Fruit fly (Drosophila melanogaster) whole organism, pupa: ENCODE measurements around the gene GlcAT-P.

Source experiments
- CG10348 ChIP-seq: fragments of 200-800 bp; sonication (Bioruptor generic); IDR thresholded peaks from 2 replicates; pipeline ENCODE4 v1.3.6; 2022; ENCODE audit warnings: missing biosample characterization, missing genetic modification characterization
- CG12605 ChIP-seq: fragments of 200-800 bp; sonication (Bioruptor generic); IDR thresholded peaks from 2 replicates; pipeline ENCODE4 v1.3.6; 2022; ENCODE audit warnings: missing biosample characterization, missing genetic modification characterization
- CG13204 ChIP-seq: fragments of 200-800 bp; sonication (Bioruptor generic); optimal IDR thresholded peaks from 2 replicates; lab custom pipeline; 2018; ENCODE audit warnings: missing biosample characterization, mild to moderate bottlenecking, missing genetic modification characterization, moderate library complexity
- CG14655 ChIP-seq: fragments of 200-800 bp; sonication (Bioruptor generic); optimal IDR thresholded peaks from 3 replicates; lab custom pipeline; 2017; ENCODE audit warnings: mild to moderate bottlenecking, missing biosample characterization, missing genetic modification reagents, missing genetic modification characterization
- CG15710 ChIP-seq: fragments of 200-800 bp; sonication (Bioruptor generic); optimal IDR thresholded peaks from 2 replicates; lab custom pipeline; 2018; ENCODE audit warnings: missing biosample characterization, mild to moderate bottlenecking, missing genetic modification characterization, moderate library complexity
- CG17806 ChIP-seq: fragments of 200-800 bp; sonication (Bioruptor generic); optimal IDR thresholded peaks from 2 replicates; lab custom pipeline; 2018; ENCODE audit warnings: missing biosample characterization, mild to moderate bottlenecking, missing genetic modification characterization, moderate library complexity
- CG32121 ChIP-seq: fragments of 200-800 bp; sonication (Bioruptor generic); IDR thresholded peaks from 2 replicates; pipeline ENCODE4 v1.3.6; 2022; ENCODE audit warnings: missing biosample characterization, missing genetic modification characterization
- CG34367 ChIP-seq: fragments of 200-800 bp; sonication (Bioruptor generic); optimal IDR thresholded peaks from 2 replicates; lab custom pipeline; 2018; ENCODE audit warnings: missing biosample characterization, mild to moderate bottlenecking, missing genetic modification characterization
- CG4496 ChIP-seq: fragments of 200-800 bp; sonication (Bioruptor generic); IDR thresholded peaks from 3 replicates; pipeline ENCODE4 v1.3.6; 2022; ENCODE audit warnings: missing biosample characterization, missing genetic modification characterization
- CG8159 ChIP-seq: fragments of 200-800 bp; sonication (Bioruptor generic); optimal IDR thresholded peaks from 3 replicates; lab custom pipeline; 2018; ENCODE audit warnings: missing biosample characterization, mild to moderate bottlenecking, missing genetic modification characterization, moderate library complexity
- CG8301 ChIP-seq: fragments of 200-800 bp; sonication (Bioruptor generic); optimal IDR thresholded peaks from 2 replicates; lab custom pipeline; 2018; ENCODE audit warnings: missing biosample characterization, mild to moderate bottlenecking, missing genetic modification characterization
- CG9948 ChIP-seq: fragments of 200-800 bp; sonication (Bioruptor generic); optimal IDR thresholded peaks from 2 replicates; lab custom pipeline; 2018; ENCODE audit warnings: missing biosample characterization, mild to moderate bottlenecking, missing genetic modification characterization, moderate library complexity
- D1 ChIP-seq: fragments of 200-800 bp; sonication (Bioruptor generic); optimal IDR thresholded peaks from 2 replicates; lab custom pipeline; 2018; ENCODE audit warnings: missing biosample characterization, mild to moderate bottlenecking, missing genetic modification characterization, moderate library complexity
- EcR ChIP-seq: fragments of 200-800 bp; sonication (Bioruptor generic); optimal IDR thresholded peaks from 3 replicates; lab custom pipeline; 2019; ENCODE audit warnings: missing biosample characterization, missing genetic modification characterization, mild to moderate bottlenecking, moderate library complexity, missing genetic modification reagents
- Ets98B ChIP-seq: fragments of 200-800 bp; sonication (Bioruptor generic); IDR thresholded peaks from 2 replicates; pipeline ENCODE4 v1.3.6; 2022; ENCODE audit warnings: missing biosample characterization, missing genetic modification characterization
- Pif1A ChIP-seq: fragments of 200-800 bp; sonication (Bioruptor generic); optimal IDR thresholded peaks from 3 replicates; lab custom pipeline; 2016; ENCODE audit warnings: missing biosample characterization, missing genetic modification characterization
- Pif1B ChIP-seq: fragments of 200-800 bp; sonication (Bioruptor generic); optimal IDR thresholded peaks from 3 replicates; lab custom pipeline; 2016; ENCODE audit warnings: missing biosample characterization, missing genetic modification characterization
- Snoo ChIP-seq: fragments of 200-800 bp; sonication (Bioruptor generic); optimal IDR thresholded peaks from 3 replicates; lab custom pipeline; 2017; ENCODE audit warnings: missing biosample characterization, mild to moderate bottlenecking, missing genetic modification characterization, inconsistent platforms
- fd96Ca ChIP-seq: fragments of 200-800 bp; sonication (Bioruptor generic); IDR thresholded peaks from 3 replicates; pipeline ENCODE4 v1.3.6; 2022; ENCODE audit warnings: missing biosample characterization, missing genetic modification characterization
- gl ChIP-seq: fragments of 200-800 bp; sonication (Bioruptor generic); optimal IDR thresholded peaks from 2 replicates; lab custom pipeline; 2018; ENCODE audit warnings: missing biosample characterization, mild to moderate bottlenecking, missing genetic modification characterization
- rn ChIP-seq: fragments of 200-800 bp; sonication (Bioruptor generic); IDR thresholded peaks from 2 replicates; pipeline ENCODE4 v1.3.6; 2022; ENCODE audit warnings: missing biosample characterization, missing genetic modification characterization

Gene GlcAT-P

dm6 chr3L:11196860-11197259 is 476 bp downstream of the GlcAT-P start:
- TF ChIP-seq CG8301 (tag; lab: Kevin White, UChicago): no peak
- TF ChIP-seq gl (tag; lab: Kevin White, UChicago): no peak
- no peak for TF ChIP-seq CG9948 (tag; lab: Kevin White, UChicago)
- TF ChIP-seq CG15710 (tag; lab: Kevin White, UChicago): no peak
- no peak for TF ChIP-seq rn (GFP tag; lab: Robert Waterston, UW)
- no peak for TF ChIP-seq CG4496
- no peak for TF ChIP-seq CG8159 (tag; lab: Kevin White, UChicago)
- TF ChIP-seq fd96Ca: no peak
- TF ChIP-seq Pif1B (GFP tag; lab: Kevin White, UChicago): no peak
- no peak for TF ChIP-seq EcR (GFP tag; lab: Kevin White, UChicago)
- no peak for TF ChIP-seq Pif1A
- TF ChIP-seq Snoo: no peak
- no peak for TF ChIP-seq CG13204 (GFP tag; lab: Kevin White, UChicago)
- TF ChIP-seq CG32121 (GFP tag; lab: Robert Waterston, UW): no peak
- TF ChIP-seq CG17806 (tag; lab: Kevin White, UChicago): no peak
- no peak for TF ChIP-seq CG34367 (tag; lab: Kevin White, UChicago)
- TF ChIP-seq CG10348 (GFP tag; lab: Robert Waterston, UW): no peak

- no peak for TF ChIP-seq CG13204 (GFP tag; lab: Kevin White, UChicago)
- no peak for TF ChIP-seq CG4496
- TF ChIP-seq CG8159 (tag; lab: Kevin White, UChicago): no peak
- no peak for TF ChIP-seq CG12605 (GFP tag; lab: Robert Waterston, UW)
- no peak for TF ChIP-seq Ets98B (GFP tag; lab: Robert Waterston, UW)
- no peak for TF ChIP-seq CG10348 (GFP tag; lab: Robert Waterston, UW)
- no peak for TF ChIP-seq CG14655 (GFP tag; lab: Kevin White, UChicago)
- TF ChIP-seq CG34367 (tag; lab: Kevin White, UChicago): no peak
- no peak for TF ChIP-seq Snoo
- TF ChIP-seq CG9948 (tag; lab: Kevin White, UChicago): no peak
- TF ChIP-seq fd96Ca: no peak
Measured at dm6 chr3L:11195275-11195674, 2.1 kb downstream of the GlcAT-P start.

- TF ChIP-seq Pif1B (GFP tag; lab: Kevin White, UChicago) (no peak), Pif1A (no peak), D1 (no peak), CG12605 (GFP tag; lab: Robert Waterston, UW) (no peak), rn (GFP tag; lab: Robert Waterston, UW) (no peak), Ets98B (GFP tag; lab: Robert Waterston, UW) (no peak), CG14655 (GFP tag; lab: Kevin White, UChicago) (no peak), CG10348 (GFP tag; lab: Robert Waterston, UW) (no peak), CG9948 (tag; lab: Kevin White, UChicago) (no peak), CG32121 (GFP tag; lab: Robert Waterston, UW) (no peak), CG8301 (tag; lab: Kevin White, UChicago) (no peak), CG8159 (tag; lab: Kevin White, UChicago) (no peak), gl (tag; lab: Kevin White, UChicago) (no peak), Snoo (no peak), EcR (GFP tag; lab: Kevin White, UChicago) (no peak), CG13204 (GFP tag; lab: Kevin White, UChicago) (no peak), CG4496 (no peak), CG15710 (tag; lab: Kevin White, UChicago) (no peak), CG17806 (tag; lab: Kevin White, UChicago) (no peak), CG34367 (tag; lab: Kevin White, UChicago) (no peak)
Measured at dm6 chr3L:11190022-11190421, 7.3 kb downstream of the GlcAT-P start.

- TF ChIP-seq CG15710 (tag; lab: Kevin White, UChicago) (peak; percentile 42), CG32121 (GFP tag; lab: Robert Waterston, UW) (no peak), Pif1A (no peak), CG10348 (GFP tag; lab: Robert Waterston, UW) (no peak), CG17806 (tag; lab: Kevin White, UChicago) (peak; percentile 34), EcR (GFP tag; lab: Kevin White, UChicago) (no peak), CG8301 (tag; lab: Kevin White, UChicago) (peak; percentile 19), CG14655 (GFP tag; lab: Kevin White, UChicago) (peak; percentile 47), CG8159 (tag; lab: Kevin White, UChicago) (peak; percentile 59)
Measured at dm6 chr3L:11186768-11187167, 10.6 kb downstream of the GlcAT-P start.

- TF ChIP-seq CG12605 (GFP tag; lab: Robert Waterston, UW) (no peak), CG4496 (no peak), CG32121 (GFP tag; lab: Robert Waterston, UW) (no peak), CG15710 (tag; lab: Kevin White, UChicago) (no peak), CG17806 (tag; lab: Kevin White, UChicago) (no peak), CG14655 (GFP tag; lab: Kevin White, UChicago) (no peak), CG34367 (tag; lab: Kevin White, UChicago) (no peak), rn (GFP tag; lab: Robert Waterston, UW) (no peak), Pif1B (GFP tag; lab: Kevin White, UChicago) (no peak), CG10348 (GFP tag; lab: Robert Waterston, UW) (no peak), Snoo (no peak), CG13204 (GFP tag; lab: Kevin White, UChicago) (no peak)
Measured at dm6 chr3L:11183965-11184364, 13.4 kb downstream of the GlcAT-P start.

dm6 chr3L:11182994-11183393 is 14.3 kb downstream of the GlcAT-P start:
- no peak for TF ChIP-seq Pif1A
- TF ChIP-seq CG9948 (tag; lab: Kevin White, UChicago): no peak
- no peak for TF ChIP-seq CG10348 (GFP tag; lab: Robert Waterston, UW)
- no peak for TF ChIP-seq fd96Ca
- TF ChIP-seq Ets98B (GFP tag; lab: Robert Waterston, UW): no peak
- no peak for TF ChIP-seq Pif1B (GFP tag; lab: Kevin White, UChicago)
- no peak for TF ChIP-seq rn (GFP tag; lab: Robert Waterston, UW)
- no peak for TF ChIP-seq Snoo
- no peak for TF ChIP-seq CG4496
- no peak for TF ChIP-seq CG8301 (tag; lab: Kevin White, UChicago)
- TF ChIP-seq CG13204 (GFP tag; lab: Kevin White, UChicago): no peak
- TF ChIP-seq CG32121 (GFP tag; lab: Robert Waterston, UW): no peak
- TF ChIP-seq CG17806 (tag; lab: Kevin White, UChicago): no peak
- no peak for TF ChIP-seq CG12605 (GFP tag; lab: Robert Waterston, UW)
- no peak for TF ChIP-seq CG8159 (tag; lab: Kevin White, UChicago)
- no peak for TF ChIP-seq CG14655 (GFP tag; lab: Kevin White, UChicago)
- no peak for TF ChIP-seq gl (tag; lab: Kevin White, UChicago)
- no peak for TF ChIP-seq D1
